Worm (Caenorhabditis elegans) whole organism, L1 larva: ENCODE results near the gene F09E10.7.

Experiments
- C04F5.9 ChIP-seq: sonication (generic microtip); optimal IDR thresholded peaks from 2 replicates; lab custom pipeline; 2016; ENCODE audit warnings: missing genetic modification characterization, missing compliant biosample characterization
- C16A3.4 ChIP-seq: fragments of 150-350 bp; optimal IDR thresholded peaks from 2 replicates; lab custom pipeline; 2014; ENCODE audit warnings: missing biosample characterization, missing genetic modification characterization
- C34B4.2 ChIP-seq: sonication (generic microtip); optimal IDR thresholded peaks from 2 replicates; lab custom pipeline; 2017; ENCODE audit warnings: mild to moderate bottlenecking, missing genetic modification characterization, missing compliant biosample characterization
- Y116A8C.19 ChIP-seq: sonication (generic microtip); optimal IDR thresholded peaks from 2 replicates; lab custom pipeline; 2016; ENCODE audit warnings: missing compliant biosample characterization, missing genetic modification characterization, borderline replicate concordance
- aha-1 ChIP-seq: fragments of 150-350 bp; optimal IDR thresholded peaks from 2 replicates; lab custom pipeline; 2014; ENCODE audit warnings: missing biosample characterization, missing genetic modification characterization
- ama-1 ChIP-seq: fragments of 150-350 bp; optimal IDR thresholded peaks from 2 replicates; lab custom pipeline; 2014
- blmp-1 ChIP-seq: fragments of 150-350 bp; optimal IDR thresholded peaks from 2 replicates; lab custom pipeline; 2014; ENCODE audit warnings: missing biosample characterization, missing genetic modification characterization
- ceh-8 ChIP-seq: fragments of 200-800 bp; sonication (Bioruptor generic); optimal IDR thresholded peaks from 2 replicates; lab custom pipeline; 2018; ENCODE audit warnings: mild to moderate bottlenecking, missing genetic modification characterization, moderate library complexity, missing compliant biosample characterization
- ceh-82 ChIP-seq, 3 experiments: fragments of 150-350 bp in 1 of 3; sonication (generic microtip) in 2 of 3; optimal IDR thresholded peaks; 2 replicates each; lab custom pipeline; 2014 to 2017; ENCODE audit warnings: missing biosample characterization in 3 of 3, missing genetic modification characterization in 3 of 3
- ceh-90 ChIP-seq: sonication (generic microtip); optimal IDR thresholded peaks from 2 replicates; lab custom pipeline; 2016; ENCODE audit warnings: missing genetic modification characterization, missing compliant biosample characterization
- ces-1 ChIP-seq: fragments of 150-350 bp; optimal IDR thresholded peaks from 2 replicates; lab custom pipeline; 2014; ENCODE audit warnings: missing biosample characterization, missing genetic modification reagents, missing genetic modification characterization
- efl-1 ChIP-seq, 4 experiments: fragments of 150-350 bp; optimal IDR thresholded peaks in 3 of 4; peaks in 1 of 4; 1 replicate in 1 of 4; 2 replicates in 3 of 4; lab custom pipeline; 2014; ENCODE audit warnings: missing biosample characterization in 2 of 4, missing genetic modification characterization in 2 of 4, missing genetic modification reagents in 2 of 4
- egl-13 ChIP-seq: sonication (generic microtip); optimal IDR thresholded peaks from 2 replicates; lab custom pipeline; 2016; ENCODE audit warnings: missing genotype, missing genetic modification reagents, missing genetic modification characterization, missing compliant biosample characterization
- egl-27 ChIP-seq, 2 experiments: fragments of 150-350 bp in 1 of 2; sonication (generic microtip); optimal IDR thresholded peaks; 3 replicates each; lab custom pipeline; 2017 to 2018; ENCODE audit warnings: missing biosample characterization in 2 of 2, missing genetic modification characterization in 2 of 2, missing genetic modification reagents in 2 of 2
- elt-3 ChIP-seq, 6 experiments: fragments of 150-350 bp in 1 of 6; sonication (generic microtip); optimal IDR thresholded peaks; 2 replicates each; lab custom pipeline; 2017 to 2018; ENCODE audit warnings: missing biosample characterization in 6 of 6, missing genetic modification characterization in 6 of 6, inconsistent platforms in 1 of 6
- ets-5 ChIP-seq: fragments of 200-800 bp; sonication (Bioruptor generic); IDR thresholded peaks from 2 replicates; pipeline ENCODE4 v1.3.6; 2022; ENCODE audit warnings: missing genetic modification characterization, missing compliant biosample characterization
- fkh-4 ChIP-seq: sonication (generic microtip); optimal IDR thresholded peaks from 2 replicates; lab custom pipeline; 2016; ENCODE audit warnings: missing compliant biosample characterization, missing genetic modification characterization, borderline replicate concordance
- fkh-8 ChIP-seq: sonication (generic microtip); optimal IDR thresholded peaks from 2 replicates; lab custom pipeline; 2016; ENCODE audit warnings: mild to moderate bottlenecking, missing genetic modification characterization, missing compliant biosample characterization
- hlh-4 ChIP-seq: sonication (generic microtip); optimal IDR thresholded peaks from 2 replicates; lab custom pipeline; 2016; ENCODE audit warnings: mild to moderate bottlenecking, missing genetic modification characterization, missing compliant biosample characterization
- hpl-2 ChIP-seq: fragments of 150-350 bp; optimal IDR thresholded peaks from 2 replicates; lab custom pipeline; 2014; ENCODE audit warnings: missing biosample characterization, missing genetic modification reagents, missing genetic modification characterization
- irx-1 ChIP-seq: sonication (generic microtip); optimal IDR thresholded peaks from 2 replicates; lab custom pipeline; 2016; ENCODE audit warnings: missing genetic modification characterization, missing compliant biosample characterization
- isw-1 ChIP-seq: fragments of 200-800 bp; sonication (Bioruptor generic); IDR thresholded peaks from 2 replicates; pipeline ENCODE4 v1.3.6; 2022; ENCODE audit warnings: missing genetic modification characterization, missing compliant biosample characterization
- lin-13 ChIP-seq: fragments of 150-350 bp; optimal IDR thresholded peaks from 2 replicates; lab custom pipeline; 2014; ENCODE audit warnings: missing biosample characterization, missing genetic modification reagents, missing genetic modification characterization
- lin-14 ChIP-seq: fragments of 200-800 bp; sonication (Bioruptor generic); optimal IDR thresholded peaks from 2 replicates; lab custom pipeline; 2018; ENCODE audit warnings: mild to moderate bottlenecking, missing genetic modification characterization, moderate library complexity, missing compliant biosample characterization
- lin-35 ChIP-seq, 2 experiments: fragments of 150-350 bp; optimal IDR thresholded peaks; 2 replicates each; lab custom pipeline; 2014; ENCODE audit warnings: missing biosample characterization in 2 of 2, missing genetic modification characterization in 2 of 2, missing genetic modification reagents in 2 of 2
- lin-39 ChIP-seq: fragments of 150-350 bp; optimal IDR thresholded peaks from 2 replicates; lab custom pipeline; 2014; ENCODE audit warnings: missing biosample characterization, missing genetic modification reagents, missing genetic modification characterization
- lsy-2 ChIP-seq, 2 experiments: fragments of 150-350 bp; optimal IDR thresholded peaks; 2 replicates each; lab custom pipeline; 2014; ENCODE audit warnings: missing biosample characterization in 2 of 2, missing genetic modification characterization in 2 of 2
- mdl-1 ChIP-seq, 2 experiments: fragments of 150-350 bp; optimal IDR thresholded peaks; 2 replicates each; lab custom pipeline; 2014 to 2017; ENCODE audit warnings: missing biosample characterization in 2 of 2, missing genetic modification characterization in 2 of 2, inconsistent platforms in 1 of 2
- mef-2 ChIP-seq: fragments of 150-350 bp; optimal IDR thresholded peaks from 2 replicates; lab custom pipeline; 2014; ENCODE audit warnings: missing biosample characterization, missing genetic modification characterization
- nhr-11 ChIP-seq: fragments of 150-350 bp; optimal IDR thresholded peaks from 2 replicates; lab custom pipeline; 2014; ENCODE audit warnings: missing biosample characterization, missing genetic modification characterization
- nhr-12 ChIP-seq: sonication (generic microtip); optimal IDR thresholded peaks from 2 replicates; lab custom pipeline; 2017; ENCODE audit warnings: missing biosample characterization, missing genetic modification characterization
- nhr-28 ChIP-seq: fragments of 150-350 bp; optimal IDR thresholded peaks from 2 replicates; lab custom pipeline; 2014; ENCODE audit warnings: missing biosample characterization, missing genetic modification characterization
- nhr-47 ChIP-seq: sonication (generic microtip); optimal IDR thresholded peaks from 2 replicates; lab custom pipeline; 2016; ENCODE audit warnings: mild to moderate bottlenecking, missing genetic modification characterization, moderate library complexity, missing compliant biosample characterization
- nhr-76 ChIP-seq: sonication (generic microtip); optimal IDR thresholded peaks from 2 replicates; lab custom pipeline; 2017; ENCODE audit warnings: missing biosample characterization, missing genetic modification characterization
- nhr-77 ChIP-seq: fragments of 150-350 bp; optimal IDR thresholded peaks from 2 replicates; lab custom pipeline; 2014; ENCODE audit warnings: missing biosample characterization, missing genetic modification characterization
- nhr-84 ChIP-seq: sonication (generic microtip); optimal IDR thresholded peaks from 2 replicates; lab custom pipeline; 2017; ENCODE audit warnings: missing biosample characterization, missing genetic modification characterization
- nhr-85 ChIP-seq: sonication (generic microtip); peaks from one replicate; lab custom pipeline; 2016; ENCODE audit warnings: missing genetic modification characterization, inconsistent platforms, missing compliant biosample characterization
- pqm-1 ChIP-seq: sonication (generic microtip); optimal IDR thresholded peaks from 3 replicates; lab custom pipeline; 2017; ENCODE audit warnings: missing biosample characterization, missing genetic modification characterization
- skn-1 ChIP-seq: fragments of 150-350 bp; optimal IDR thresholded peaks from 2 replicates; lab custom pipeline; 2014; ENCODE audit warnings: missing biosample characterization, missing genetic modification characterization
- snpc-4 ChIP-seq: fragments of 150-350 bp; optimal IDR thresholded peaks from 2 replicates; lab custom pipeline; 2014; ENCODE audit warnings: missing biosample characterization, missing genetic modification characterization
- sptf-1 ChIP-seq: fragments of 150-350 bp; optimal IDR thresholded peaks from 2 replicates; lab custom pipeline; 2014; ENCODE audit warnings: missing biosample characterization, missing genetic modification characterization
- sup-37 ChIP-seq: fragments of 200-800 bp; sonication (Bioruptor generic); optimal IDR thresholded peaks from 2 replicates; lab custom pipeline; 2018; ENCODE audit warnings: mild to moderate bottlenecking, missing genetic modification characterization, missing compliant biosample characterization
- swsn-7 ChIP-seq: sonication (generic microtip); optimal IDR thresholded peaks from 2 replicates; lab custom pipeline; 2016; ENCODE audit warnings: missing genetic modification characterization, missing compliant biosample characterization
- tbx-2 ChIP-seq: sonication (generic microtip); optimal IDR thresholded peaks from 2 replicates; lab custom pipeline; 2016; ENCODE audit warnings: missing genetic modification characterization, missing compliant biosample characterization
- tlp-1 ChIP-seq: fragments of 150-350 bp; optimal IDR thresholded peaks from 2 replicates; lab custom pipeline; 2014; ENCODE audit warnings: missing biosample characterization, missing genetic modification characterization
- unc-130 ChIP-seq: fragments of 150-350 bp; optimal IDR thresholded peaks from 2 replicates; lab custom pipeline; 2017; ENCODE audit warnings: missing biosample characterization, missing genetic modification characterization, inconsistent platforms
- unc-30 ChIP-seq: sonication (generic microtip); optimal IDR thresholded peaks from 2 replicates; lab custom pipeline; 2017; ENCODE audit warnings: missing biosample characterization, missing genetic modification characterization
- unc-86 ChIP-seq: sonication (generic microtip); optimal IDR thresholded peaks from 2 replicates; lab custom pipeline; 2016; ENCODE audit warnings: missing genetic modification characterization, missing compliant biosample characterization
- unc-98 ChIP-seq: fragments of 200-800 bp; sonication (Bioruptor generic); IDR thresholded peaks from 2 replicates; pipeline ENCODE4 v1.3.6; 2022; ENCODE audit warnings: missing genetic modification characterization, missing compliant biosample characterization
- xbp-1 ChIP-seq: sonication (generic microtip); optimal IDR thresholded peaks from 2 replicates; lab custom pipeline; 2016; ENCODE audit warnings: missing genetic modification characterization, missing compliant biosample characterization
- zag-1 ChIP-seq: fragments of 150-350 bp; optimal IDR thresholded peaks from 2 replicates; lab custom pipeline; 2014; ENCODE audit warnings: missing biosample characterization, missing genetic modification characterization
- ztf-11 ChIP-seq, 2 experiments: sonication (generic microtip); optimal IDR thresholded peaks; 2 replicates each; lab custom pipeline; 2016 to 2017; ENCODE audit warnings: missing genetic modification characterization in 2 of 2, missing biosample characterization in 1 of 2, missing compliant biosample characterization in 1 of 2
- ztf-4 ChIP-seq: fragments of 150-350 bp; optimal IDR thresholded peaks from 2 replicates; lab custom pipeline; 2014; ENCODE audit warnings: missing biosample characterization, missing genetic modification characterization

F09E10.7 gene

DNA sequence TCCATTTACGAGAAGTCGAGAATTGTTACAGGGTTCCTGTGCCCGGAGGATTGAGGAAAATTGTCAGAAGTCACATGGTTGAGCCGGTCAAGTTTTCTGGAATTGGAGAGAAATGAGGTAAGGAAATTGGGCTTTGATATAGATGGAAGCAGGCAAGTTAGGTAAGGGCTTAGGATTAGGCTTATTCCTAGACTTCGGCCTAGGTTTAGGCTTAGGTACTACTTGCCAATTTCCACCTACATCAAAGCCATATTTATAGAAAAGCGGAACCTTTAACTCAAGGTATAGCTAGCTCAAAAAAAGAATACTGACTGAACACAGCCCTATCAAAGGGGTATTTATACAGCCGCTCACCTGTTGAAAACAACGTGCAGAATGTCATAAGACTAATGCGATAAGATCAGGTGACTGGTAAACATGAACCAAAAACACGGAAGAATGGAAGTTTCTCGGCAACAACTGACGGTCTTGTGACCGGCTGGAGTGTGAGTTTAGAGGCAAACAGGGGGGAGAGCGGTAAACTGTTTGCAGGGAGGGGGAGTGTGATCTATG lies 3.0 kb upstream of the F09E10.7 start:
- peak; percentile 91 for TF ChIP-seq irx-1 (tag; lab: Kevin White, UChicago)
- peak; percentile 90 for TF ChIP-seq blmp-1
- TF ChIP-seq nhr-77 (tag; lab: Kevin White, UChicago): peak; percentile 86
- TF ChIP-seq fkh-4: no peak
- peak; percentile 98 for TF ChIP-seq aha-1 (tag; lab: Kevin White, UChicago)
- peak; percentile 82 for TF ChIP-seq ztf-4 (tag; lab: Kevin White, UChicago)
- TF ChIP-seq lin-13 (GFP tag; lab: Kevin White, UChicago): peak; percentile 92
- peak; percentile 82 for TF ChIP-seq xbp-1 (tag; lab: Kevin White, UChicago)
- TF ChIP-seq swsn-7: peak; percentile 85
- no peak for TF ChIP-seq nhr-84 (tag; lab: Kevin White, UChicago)
- TF ChIP-seq Y116A8C.19 (tag; lab: Kevin White, UChicago): no peak
- TF ChIP-seq C34B4.2 (tag; lab: Kevin White, UChicago): peak; percentile 68
- TF ChIP-seq sup-37 (GFP tag; lab: Kevin White, UChicago): peak; percentile 85
- TF ChIP-seq egl-13 (tag; lab: Kevin White, UChicago): no peak
- peak in 1 of 2 experiments; percentile 8 for TF ChIP-seq egl-27 (tag; optimal IDR thresholded peaks at IDR 0.05; lab: Kevin White, UChicago)
- TF ChIP-seq unc-86: no peak
- peak; percentile 82 to 96 for TF ChIP-seq lsy-2 (tag; optimal IDR thresholded peaks at IDR 0.05; lab: Kevin White, UChicago)
- peak; percentile 95 for TF ChIP-seq skn-1 (tag; lab: Kevin White, UChicago)
- TF ChIP-seq hpl-2: peak; percentile 90
- peak in 1 of 2 experiments; percentile 20 for TF ChIP-seq ztf-11 (tag; optimal IDR thresholded peaks at IDR 0.05; lab: Kevin White, UChicago)
- TF ChIP-seq ceh-8 (GFP tag; lab: Kevin White, UChicago): no peak
- TF ChIP-seq pqm-1 (tag; lab: Kevin White, UChicago): no peak
- peak; percentile 58 to 92 for TF ChIP-seq lin-35 (GFP tag; optimal IDR thresholded peaks at IDR 0.05; lab: Kevin White, UChicago)
- TF ChIP-seq ama-1 (lab: Kevin White, UChicago): peak; percentile 99
- TF ChIP-seq isw-1 (GFP tag; lab: Robert Waterston, UW): 0 out of 2 replicates have a peak, but pooled peaks have one; percentile 3
- TF ChIP-seq hlh-4 (tag; lab: Kevin White, UChicago): no peak
- TF ChIP-seq lin-14: peak; percentile 95
- peak in 1 of 2 experiments; percentile 99 for TF ChIP-seq mdl-1 (tag; optimal IDR thresholded peaks at IDR 0.05; lab: Kevin White, UChicago)
- peak; percentile 96 for TF ChIP-seq tbx-2
- TF ChIP-seq zag-1 (tag; lab: Kevin White, UChicago): no peak
- no peak for TF ChIP-seq nhr-28 (tag; lab: Kevin White, UChicago)
- TF ChIP-seq snpc-4 (tag; lab: Kevin White, UChicago): peak; percentile 49
- peak; percentile 76 for TF ChIP-seq C04F5.9 (tag; lab: Kevin White, UChicago)
- TF ChIP-seq nhr-12 (tag; lab: Kevin White, UChicago): no peak
- TF ChIP-seq nhr-11: peak; percentile 75
- TF ChIP-seq efl-1 (optimal IDR thresholded peaks at IDR 0.05; lab: Kevin White, UChicago): peak; percentile 69 to 75
- peak; percentile 47 to 97 for TF ChIP-seq efl-1 (GFP tag; optimal IDR thresholded peaks at IDR 0.05 in 1 of 2; lab: Kevin White, UChicago)
- peak in 1 of 3 experiments; percentile 2 for TF ChIP-seq ceh-82 (tag; optimal IDR thresholded peaks at IDR 0.05; lab: Kevin White, UChicago)
- peak; percentile 54; the same call in 1 of the 2 replicates for TF ChIP-seq unc-98
- no peak for TF ChIP-seq ceh-90 (tag; lab: Kevin White, UChicago)
- no peak for TF ChIP-seq sptf-1
- TF ChIP-seq fkh-8 (tag; lab: Kevin White, UChicago): peak; percentile 17
- peak; percentile 98 for TF ChIP-seq C16A3.4 (tag; lab: Kevin White, UChicago)
- no peak for TF ChIP-seq mef-2
- peak; percentile 34 to 100 (median 85) for TF ChIP-seq elt-3 (tag; optimal IDR thresholded peaks at IDR 0.05; lab: Kevin White, UChicago)
- peak; percentile 96 for TF ChIP-seq unc-130
- TF ChIP-seq nhr-85 (tag; lab: Kevin White, UChicago): peak; percentile 100
- TF ChIP-seq ces-1: no peak
- TF ChIP-seq nhr-47 (tag; lab: Kevin White, UChicago): peak; percentile 92
- no peak for TF ChIP-seq unc-30 (tag; lab: Kevin White, UChicago)
- peak; percentile 82 for TF ChIP-seq lin-39 (tag; lab: Kevin White, UChicago)
- TF ChIP-seq ets-5 (GFP tag; lab: Robert Waterston, UW): no peak
- peak; percentile 6 for TF ChIP-seq tlp-1 (tag; lab: Kevin White, UChicago)
- no peak for TF ChIP-seq nhr-76
